Worm (Caenorhabditis elegans) whole organism, L3 larva: ENCODE data around the gene srw-55.

ENCODE experiments used
- R02D3.7 ChIP-seq: fragments of 150-350 bp; optimal IDR thresholded peaks from 2 replicates; lab custom pipeline; 2014; ENCODE audit warnings: missing biosample characterization, missing genetic modification characterization
- ZK546.5 ChIP-seq: sonication (generic microtip); optimal IDR thresholded peaks from 2 replicates; lab custom pipeline; 2017; ENCODE audit warnings: missing biosample characterization, missing genetic modification characterization
- aly-2 ChIP-seq: fragments of 150-350 bp; optimal IDR thresholded peaks from 2 replicates; lab custom pipeline; 2014; ENCODE audit warnings: missing biosample characterization, missing genetic modification characterization
- ceh-16 ChIP-seq: sonication (generic microtip); optimal IDR thresholded peaks from 2 replicates; lab custom pipeline; 2017; ENCODE audit warnings: missing biosample characterization, missing genetic modification characterization
- ceh-28 ChIP-seq: fragments of 150-350 bp; optimal IDR thresholded peaks from 2 replicates; lab custom pipeline; 2014; ENCODE audit warnings: missing biosample characterization, missing genetic modification reagents, missing genetic modification characterization
- ceh-82 ChIP-seq: fragments of 150-350 bp; optimal IDR thresholded peaks from 2 replicates; lab custom pipeline; 2014; ENCODE audit warnings: missing biosample characterization, missing genetic modification characterization
- ceh-9 ChIP-seq: sonication (generic microtip); optimal IDR thresholded peaks from 2 replicates; lab custom pipeline; 2018; ENCODE audit warnings: missing biosample characterization, missing genetic modification characterization
- egl-27 ChIP-seq: sonication (generic microtip); optimal IDR thresholded peaks from 4 replicates; lab custom pipeline; 2017; ENCODE audit warnings: missing biosample characterization, missing genetic modification reagents, missing genetic modification characterization
- egl-5 ChIP-seq: fragments of 150-350 bp; optimal IDR thresholded peaks from 2 replicates; lab custom pipeline; 2017; ENCODE audit warnings: missing biosample characterization, missing genetic modification reagents, missing genetic modification characterization, inconsistent platforms
- elt-1 ChIP-seq: fragments of 150-350 bp; optimal IDR thresholded peaks from 2 replicates; lab custom pipeline; 2014; ENCODE audit warnings: missing biosample characterization, missing genetic modification characterization
- elt-2 ChIP-seq: sonication (generic microtip); optimal IDR thresholded peaks from 2 replicates; lab custom pipeline; 2016; ENCODE audit warnings: missing genetic modification reagents, mild to moderate bottlenecking, missing genetic modification characterization, missing compliant biosample characterization
- eor-1 ChIP-seq, 2 experiments: fragments of 150-350 bp; optimal IDR thresholded peaks; 2 replicates each; lab custom pipeline; 2014 to 2018; ENCODE audit warnings: missing biosample characterization in 2 of 2, missing genetic modification characterization in 2 of 2
- fkh-10 ChIP-seq: sonication (generic microtip); optimal IDR thresholded peaks from 2 replicates; lab custom pipeline; 2017; ENCODE audit warnings: missing biosample characterization, missing genetic modification reagents, missing genetic modification characterization
- fos-1 ChIP-seq: fragments of 150-350 bp; optimal IDR thresholded peaks from 2 replicates; lab custom pipeline; 2014; ENCODE audit warnings: missing biosample characterization, missing genetic modification characterization
- hmg-11 ChIP-seq: sonication (generic microtip); optimal IDR thresholded peaks from 2 replicates; lab custom pipeline; 2016; ENCODE audit warnings: missing genetic modification characterization, missing compliant biosample characterization
- lsy-12 ChIP-seq: sonication (generic microtip); optimal IDR thresholded peaks from 2 replicates; lab custom pipeline; 2016; ENCODE audit warnings: mild to moderate bottlenecking, missing genetic modification characterization, missing compliant biosample characterization
- mdl-1 ChIP-seq: fragments of 150-350 bp; optimal IDR thresholded peaks from 2 replicates; lab custom pipeline; 2014; ENCODE audit warnings: missing biosample characterization, missing genetic modification characterization
- mml-1 ChIP-seq: fragments of 150-350 bp; sonication (generic microtip); optimal IDR thresholded peaks from 3 replicates; lab custom pipeline; 2014; ENCODE audit warnings: missing biosample characterization, missing genetic modification characterization
- nhr-12 ChIP-seq: fragments of 150-350 bp; optimal IDR thresholded peaks from 2 replicates; lab custom pipeline; 2014; ENCODE audit warnings: missing biosample characterization, missing genetic modification characterization
- nhr-23 ChIP-seq: fragments of 150-350 bp; optimal IDR thresholded peaks from 2 replicates; lab custom pipeline; 2014; ENCODE audit warnings: missing biosample characterization, missing genetic modification reagents, missing genetic modification characterization
- nhr-25 ChIP-seq: sonication (generic microtip); optimal IDR thresholded peaks from 2 replicates; lab custom pipeline; 2017; ENCODE audit warnings: missing biosample characterization, missing genetic modification characterization
- nhr-28 ChIP-seq: fragments of 150-350 bp; optimal IDR thresholded peaks from 2 replicates; lab custom pipeline; 2014; ENCODE audit warnings: missing biosample characterization, missing genetic modification characterization
- nhr-43 ChIP-seq: sonication (generic microtip); optimal IDR thresholded peaks from 2 replicates; lab custom pipeline; 2016; ENCODE audit warnings: mild to moderate bottlenecking, missing genetic modification characterization, missing compliant biosample characterization; ENCODE audit not compliant: poor library complexity, severe bottlenecking
- nhr-77 ChIP-seq: fragments of 150-350 bp; optimal IDR thresholded peaks from 2 replicates; lab custom pipeline; 2014; ENCODE audit warnings: missing biosample characterization, missing genetic modification characterization
- pha-4 ChIP-seq: fragments of 150-350 bp; optimal IDR thresholded peaks from 2 replicates; lab custom pipeline; 2014; ENCODE audit warnings: missing biosample characterization, missing genetic modification reagents, missing genetic modification characterization
- pqm-1 ChIP-seq: fragments of 150-350 bp; optimal IDR thresholded peaks from 2 replicates; lab custom pipeline; 2017; ENCODE audit warnings: missing biosample characterization, missing genetic modification characterization, inconsistent platforms
- sea-2 ChIP-seq: fragments of 150-350 bp; sonication (generic microtip); optimal IDR thresholded peaks from 4 replicates; lab custom pipeline; 2014; ENCODE audit warnings: missing biosample characterization, missing genetic modification reagents, missing genetic modification characterization
- skn-1 ChIP-seq: fragments of 150-350 bp; optimal IDR thresholded peaks from 2 replicates; lab custom pipeline; 2014; ENCODE audit warnings: missing biosample characterization, missing genetic modification characterization
- snpc-4 ChIP-seq: fragments of 150-350 bp; optimal IDR thresholded peaks from 2 replicates; lab custom pipeline; 2014; ENCODE audit warnings: missing biosample characterization, missing genetic modification characterization
- tbx-2 ChIP-seq: sonication (generic microtip); optimal IDR thresholded peaks from 2 replicates; lab custom pipeline; 2016; ENCODE audit warnings: mild to moderate bottlenecking, missing genetic modification characterization, missing compliant biosample characterization
- unc-39 ChIP-seq: sonication (generic microtip); optimal IDR thresholded peaks from 4 replicates; lab custom pipeline; 2017; ENCODE audit warnings: missing biosample characterization, missing genetic modification characterization
- unc-62 ChIP-seq: fragments of 150-350 bp; sonication (generic microtip); optimal IDR thresholded peaks from 4 replicates; lab custom pipeline; 2014; ENCODE audit warnings: missing biosample characterization, missing genetic modification reagents, missing genetic modification characterization
- zag-1 ChIP-seq: fragments of 150-350 bp; optimal IDR thresholded peaks from 2 replicates; lab custom pipeline; 2014; ENCODE audit warnings: missing biosample characterization, missing genetic modification characterization
- ztf-11 ChIP-seq: fragments of 150-350 bp; optimal IDR thresholded peaks from 2 replicates; lab custom pipeline; 2014; ENCODE audit warnings: missing biosample characterization, missing genetic modification characterization
- ztf-4 ChIP-seq: fragments of 150-350 bp; optimal IDR thresholded peaks from 2 replicates; lab custom pipeline; 2014; ENCODE audit warnings: missing biosample characterization, missing genetic modification characterization

Gene srw-55

DNA sequence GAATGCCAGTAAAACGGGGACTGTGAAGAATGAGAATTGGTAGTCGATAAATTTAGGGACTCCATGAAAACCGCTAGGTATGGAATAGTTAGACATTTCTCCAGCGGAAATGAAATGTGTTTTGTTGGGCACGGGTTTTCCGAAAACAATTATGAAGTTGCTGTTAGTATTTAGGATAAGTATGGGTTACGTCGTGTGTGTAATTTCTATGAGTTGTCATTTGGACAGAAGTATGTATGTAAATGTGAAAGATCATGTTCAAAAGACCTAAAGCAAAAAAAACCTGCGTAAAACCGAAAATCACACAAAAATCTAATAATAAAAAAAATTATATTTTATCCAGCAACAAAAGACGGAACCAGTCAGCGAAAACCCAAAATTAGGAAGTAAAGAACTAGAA, 32.3 kb upstream of the srw-55 start, which contains the start of gene sru-23:
sru-23 (minus strand) TSS at position 101 of the 400 bp plus-strand sequence.
- TF ChIP-seq lsy-12 (tag; lab: Kevin White, UChicago) (no peak), ceh-82 (no peak), elt-1 (tag; lab: Kevin White, UChicago) (no peak)

DNA sequence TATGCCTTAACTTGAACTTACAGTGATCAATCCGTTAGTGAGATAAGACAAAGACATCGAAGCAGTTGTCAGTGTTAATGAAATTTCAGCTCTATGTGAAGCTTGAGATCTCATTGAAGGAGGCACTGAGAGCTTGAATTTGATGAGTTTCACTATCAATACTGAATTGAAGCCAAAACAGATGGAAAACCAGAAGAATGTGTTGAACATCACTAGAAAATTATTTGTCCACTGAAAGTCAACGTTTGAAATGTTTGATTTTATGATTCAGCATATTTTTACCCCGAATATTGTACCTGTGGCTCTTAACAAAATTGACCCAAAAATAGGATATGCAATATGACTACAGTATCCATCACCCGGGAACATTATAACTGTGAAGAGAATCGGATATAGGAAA, 30.7 kb upstream of the srw-55 start:
- TF ChIP-seq elt-1 (tag; lab: Kevin White, UChicago) = no peak
- TF ChIP-seq mdl-1 (tag; lab: Kevin White, UChicago) = no peak
- no peak for TF ChIP-seq egl-5 (tag; lab: Kevin White, UChicago)
- no peak for TF ChIP-seq zag-1 (tag; lab: Kevin White, UChicago)
- TF ChIP-seq nhr-28 (tag; lab: Kevin White, UChicago) = no peak

- no peak for TF ChIP-seq R02D3.7
- no peak for TF ChIP-seq pha-4 (tag; lab: Kevin White, UChicago)
- no peak for TF ChIP-seq nhr-12
- no peak for TF ChIP-seq ztf-4 (tag; lab: Kevin White, UChicago)
- no peak for TF ChIP-seq egl-27
- no peak for TF ChIP-seq fos-1 (tag; lab: Kevin White, UChicago)
- no peak for TF ChIP-seq tbx-2 (tag; lab: Kevin White, UChicago)
- TF ChIP-seq ceh-28 (tag; lab: Kevin White, UChicago) = no peak
- TF ChIP-seq unc-62 (GFP tag; lab: Kevin White, UChicago) = no peak
- no peak for TF ChIP-seq pqm-1
- TF ChIP-seq elt-2 (tag; lab: Kevin White, UChicago) = no peak
- no peak for TF ChIP-seq aly-2 (tag; lab: Kevin White, UChicago)
- TF ChIP-seq mml-1 (tag; lab: Kevin White, UChicago) = no peak
- TF ChIP-seq, all 47 proteins: peak for 0
Measured at ce11 chrV:15969653-15970052, 29.5 kb upstream of the srw-55 start, which contains the start of gene F36G9.7. Gene F36G9.7, minus strand, starts transcription at chrV:15969753.

ce11 chrV:15967542-15967941, 27.4 kb upstream of the srw-55 start, which contains the start of gene sri-1:
Gene sri-1, minus strand, starts transcription at chrV:15967642.
- TF ChIP-seq ceh-28 (tag; lab: Kevin White, UChicago) = no peak
- TF ChIP-seq ztf-11 = no peak
- TF ChIP-seq eor-1 (tag; optimal IDR thresholded peaks at IDR 0.05; lab: Kevin White, UChicago) = no peak
- no peak for TF ChIP-seq fkh-10 (GFP tag; lab: Kevin White, UChicago)
- no peak for TF ChIP-seq nhr-28 (tag; lab: Kevin White, UChicago)
- no peak for TF ChIP-seq nhr-43 (tag; lab: Kevin White, UChicago)
- no peak for TF ChIP-seq fos-1 (tag; lab: Kevin White, UChicago)
- TF ChIP-seq pqm-1 = no peak
- no peak for TF ChIP-seq nhr-25 (tag; lab: Kevin White, UChicago)
- no peak for TF ChIP-seq ceh-16 (tag; lab: Kevin White, UChicago)
- no peak for TF ChIP-seq R02D3.7
- no peak for TF ChIP-seq snpc-4 (tag; lab: Kevin White, UChicago)
- TF ChIP-seq ceh-9 (tag; lab: Kevin White, UChicago) = no peak
- no peak for TF ChIP-seq nhr-77 (tag; lab: Kevin White, UChicago)
- no peak for TF ChIP-seq unc-39 (tag; lab: Kevin White, UChicago)

ce11 chrV:15965114-15965513, 25.0 kb upstream of the srw-55 start, which contains the start of gene sri-2:
Gene sri-2, minus strand, starts transcription at chrV:15965214.
- TF ChIP-seq nhr-23 (tag; lab: Kevin White, UChicago) (no peak), sea-2 (GFP tag; lab: Kevin White, UChicago) (no peak), ztf-11 (no peak), ceh-16 (tag; lab: Kevin White, UChicago) (no peak), pha-4 (tag; lab: Kevin White, UChicago) (no peak), skn-1 (tag; lab: Kevin White, UChicago) (no peak), pqm-1 (no peak), ceh-9 (tag; lab: Kevin White, UChicago) (no peak), lsy-12 (tag; lab: Kevin White, UChicago) (no peak), fos-1 (tag; lab: Kevin White, UChicago) (no peak), ZK546.5 (tag; lab: Kevin White, UChicago) (no peak), hmg-11 (tag; lab: Kevin White, UChicago) (no peak), aly-2 (tag; lab: Kevin White, UChicago) (no peak), nhr-25 (tag; lab: Kevin White, UChicago) (no peak)
- TF ChIP-seq, all 47 proteins: peak for 0
